Fruit fly (Drosophila melanogaster): ENCODE data around the gene Cog8.

The Cog8 gene

dm6 chr2L:11498839-11499238 lies at the start of gene Cog8:
Cog8 (minus strand) TSS chr2L:11498948.
- peak in 1 of 2 experiments; percentile 5 for TF ChIP-seq CTCF (optimal IDR thresholded peaks at IDR 0.05)
- TF ChIP-seq CG8478 (optimal IDR thresholded peaks at IDR 0.05) = no peak

- no peak for TF ChIP-seq CG8478 (optimal IDR thresholded peaks at IDR 0.05)
- no peak for TF ChIP-seq CTCF (optimal IDR thresholded peaks at IDR 0.05)
Measured at dm6 chr2L:11535845-11536244, 37.1 kb upstream of the Cog8 start, which contains the start of gene CG43438. CG43438 (plus strand) TSS chr2L:11536145.

dm6 chr2L:11531520-11531919 lies 32.8 kb upstream of the Cog8 start, which contains the start of gene CG34162:
CG34162 (plus strand) TSS chr2L:11531820.
- TF ChIP-seq CG8478 (optimal IDR thresholded peaks at IDR 0.05) (no peak), CTCF (optimal IDR thresholded peaks at IDR 0.05) (no peak)

- no peak for TF ChIP-seq CTCF (optimal IDR thresholded peaks at IDR 0.05)
- TF ChIP-seq CG8478 (optimal IDR thresholded peaks at IDR 0.05) = no peak
Measured at dm6 chr2L:11530952-11531351, 32.2 kb upstream of the Cog8 start, which contains the start of gene CG31706. CG31706 (minus strand) TSS chr2L:11531052.

dm6 chr2L:11528129-11528589 lies 29.4 kb upstream of the Cog8 start, which contains the start of gene CG31705:
CG31705 (minus strand) TSS chr2L:11528205.
- TF ChIP-seq CTCF (optimal IDR thresholded peaks at IDR 0.05) (no peak), CG8478 (optimal IDR thresholded peaks at IDR 0.05) (no peak)

dm6 chr2L:11522676-11523075 lies 23.9 kb upstream of the Cog8 start, which contains the start of gene CG43153:
CG43153 (minus strand) TSS chr2L:11522776.
- TF ChIP-seq CTCF (optimal IDR thresholded peaks at IDR 0.05) (no peak), CG8478 (optimal IDR thresholded peaks at IDR 0.05) (no peak)

dm6 chr2L:11521185-11521584 lies 22.4 kb upstream of the Cog8 start, which contains the start of gene CG14930:
CG14930 (minus strand) TSS chr2L:11521285.
- TF ChIP-seq CTCF (optimal IDR thresholded peaks at IDR 0.05) (no peak), CG8478 (optimal IDR thresholded peaks at IDR 0.05) (no peak)

dm6 chr2L:11519532-11519931 lies 20.8 kb upstream of the Cog8 start, which contains the start of gene CG14929:
CG14929 (plus strand) TSS chr2L:11519832.
- no peak for TF ChIP-seq CTCF (optimal IDR thresholded peaks at IDR 0.05)
- no peak for TF ChIP-seq CG8478 (optimal IDR thresholded peaks at IDR 0.05)

dm6 chr2L:11516526-11517441 lies 18.0 kb upstream of the Cog8 start, which contains the start of the genes Dlg5 and CG4970:
Dlg5 (minus strand) TSS chr2L:11517081.
CG4970 (plus strand) TSS chr2L:11517391.
- TF ChIP-seq CTCF (optimal IDR thresholded peaks at IDR 0.05) (peak; percentile 77 to 84), CG8478 (optimal IDR thresholded peaks at IDR 0.05) (no peak)

- TF ChIP-seq CG8478 (optimal IDR thresholded peaks at IDR 0.05) = no peak
- TF ChIP-seq CTCF (optimal IDR thresholded peaks at IDR 0.05) = no peak
Measured at dm6 chr2L:11504896-11505569, 6.3 kb upstream of the Cog8 start.

dm6 chr2L:11502698-11503097 lies 4.0 kb upstream of the Cog8 start:
- TF ChIP-seq CTCF (optimal IDR thresholded peaks at IDR 0.05) (no peak), CG8478 (optimal IDR thresholded peaks at IDR 0.05) (no peak)

- TF ChIP-seq CG8478 (optimal IDR thresholded peaks at IDR 0.05) = no peak
- no peak for TF ChIP-seq CTCF (optimal IDR thresholded peaks at IDR 0.05)
Measured at dm6 chr2L:11501427-11501968, 2.8 kb upstream of the Cog8 start, which contains the start of gene spz4. spz4 (plus strand) TSS chr2L:11501715.

- TF ChIP-seq CG8478 (optimal IDR thresholded peaks at IDR 0.05) = no peak
- no peak for TF ChIP-seq CTCF (optimal IDR thresholded peaks at IDR 0.05)
Measured at dm6 chr2L:11500649-11501048, 1.9 kb upstream of the Cog8 start.

- TF ChIP-seq CG8478 (optimal IDR thresholded peaks at IDR 0.05) = no peak
- TF ChIP-seq CTCF (optimal IDR thresholded peaks at IDR 0.05) = peak; percentile 66 to 70
Measured at dm6 chr2L:11493933-11494332, 4.8 kb downstream of the Cog8 start.
